Worm (Caenorhabditis elegans): Measurements from ENCODE around the gene C16C10.9.

The C16C10.9 gene

ce11 chrIII:4106611-4107010 lies 50.6 kb downstream of the C16C10.9 start:
- no peak for TF ChIP-seq dao-5 (tag; optimal IDR thresholded peaks at IDR 0.05)
- TF ChIP-seq W03F9.2 (tag; optimal IDR thresholded peaks at IDR 0.05) = no peak
- TF ChIP-seq him-1 (tag; optimal IDR thresholded peaks at IDR 0.05) = no peak

Data from whole organism, L4/young adult.